Fruit fly (Drosophila melanogaster) whole organism, wandering third instar larva: Measurements from ENCODE around the gene elg1.
A peak's percentile ranks its signal among the peaks of the same experiment; 100 is the strongest.

Experiments
- CG32264 ChIP-seq: fragments of 200-800 bp; sonication (Bioruptor generic); optimal IDR thresholded peaks from 2 replicates; lab custom pipeline; 2016; ENCODE audit warnings: missing biosample characterization, missing genetic modification characterization
- CG9705 ChIP-seq: fragments of 200-800 bp; sonication (Bioruptor generic); optimal IDR thresholded peaks from 2 replicates; lab custom pipeline; 2018; ENCODE audit warnings: missing biosample characterization, mild to moderate bottlenecking, missing genetic modification characterization
- CrebA ChIP-seq: fragments of 200-800 bp; sonication (Bioruptor generic); optimal IDR thresholded peaks from 2 replicates; lab custom pipeline; 2016; ENCODE audit warnings: missing biosample characterization, mild to moderate bottlenecking, missing genetic modification characterization, borderline replicate concordance
- Dfd ChIP-seq: fragments of >200 bp; optimal IDR thresholded peaks from 2 replicates; lab custom pipeline; 2017; ENCODE audit warnings: missing biosample characterization, missing genetic modification characterization
- GATAd ChIP-seq: sonication (Bioruptor generic); optimal IDR thresholded peaks from 2 replicates; lab custom pipeline; 2016; ENCODE audit warnings: missing biosample characterization, missing genetic modification characterization
- HLH106 ChIP-seq: fragments of 200-800 bp; optimal IDR thresholded peaks from 3 replicates; lab custom pipeline; 2019; ENCODE audit warnings: missing biosample characterization, mild to moderate bottlenecking, missing genetic modification characterization, moderate library complexity
- Hnf4 ChIP-seq: fragments of 200-800 bp; sonication (Bioruptor generic); optimal IDR thresholded peaks from 2 replicates; lab custom pipeline; 2016; ENCODE audit warnings: missing biosample characterization, mild to moderate bottlenecking, missing genetic modification characterization
- Hr78 ChIP-seq: fragments of >200 bp; optimal IDR thresholded peaks from 2 replicates; lab custom pipeline; 2017; ENCODE audit warnings: missing biosample characterization, missing genetic modification characterization
- Hr83 ChIP-seq: fragments of 200-300 bp; sonication (Bioruptor generic); optimal IDR thresholded peaks from 2 replicates; lab custom pipeline; 2016; ENCODE audit warnings: missing biosample characterization, mild to moderate bottlenecking, missing genetic modification characterization, moderate library complexity; ENCODE audit not compliant: poor library complexity, severe bottlenecking
- Jra ChIP-seq: sonication (Bioruptor generic); optimal IDR thresholded peaks from 2 replicates; lab custom pipeline; 2016; ENCODE audit warnings: missing biosample characterization, missing genetic modification characterization
- Mio ChIP-seq: sonication (Bioruptor generic); optimal IDR thresholded peaks from 2 replicates; lab custom pipeline; 2016; ENCODE audit warnings: missing biosample characterization, missing genetic modification characterization
- Myc ChIP-seq: fragments of >200 bp; optimal IDR thresholded peaks from 2 replicates; lab custom pipeline; 2017
- N ChIP-seq: fragments of >200 bp; optimal IDR thresholded peaks from 2 replicates; lab custom pipeline; 2018; ENCODE audit warnings: missing biosample characterization, missing external identifiers, missing genetic modification characterization
- OdsH ChIP-seq: fragments of 200-800 bp; sonication (Bioruptor generic); optimal IDR thresholded peaks from 2 replicates; lab custom pipeline; 2016; ENCODE audit warnings: missing biosample characterization, mild to moderate bottlenecking, missing genetic modification characterization
- Rel ChIP-seq, 2 experiments: fragments of 200-800 bp; sonication (Bioruptor generic) in 1 of 2; optimal IDR thresholded peaks; 2 replicates in 1 of 2; 3 replicates in 1 of 2; lab custom pipeline; 2016 to 2019; ENCODE audit warnings: mild to moderate bottlenecking in 2 of 2, missing biosample characterization in 2 of 2, missing genetic modification characterization in 2 of 2, moderate library complexity in 1 of 2
- Sp1 ChIP-seq: fragments of 200-800 bp; sonication (Bioruptor generic); optimal IDR thresholded peaks from 3 replicates; lab custom pipeline; 2019; ENCODE audit warnings: missing biosample characterization, mild to moderate bottlenecking, missing genetic modification characterization, moderate library complexity
- Vsx2 ChIP-seq: fragments of 200-300, 225-300 bp; sonication (Bioruptor generic); optimal IDR thresholded peaks from 2 replicates; lab custom pipeline; 2018; ENCODE audit warnings: missing biosample characterization, missing genetic modification characterization; ENCODE audit not compliant: partially characterized antibody
- br ChIP-seq: fragments of 200-800 bp; sonication (Bioruptor generic); optimal IDR thresholded peaks from 2 replicates; lab custom pipeline; 2016; ENCODE audit warnings: missing biosample characterization, missing genetic modification characterization
- brk ChIP-seq: fragments of 200-800 bp; sonication (Bioruptor generic); optimal IDR thresholded peaks from 2 replicates; lab custom pipeline; 2016; ENCODE audit warnings: missing biosample characterization, mild to moderate bottlenecking, missing genetic modification characterization
- dl ChIP-seq, 2 experiments: fragments of 175-275, 200-275 bp in 1 of 2; fragments of 200-275 bp in 1 of 2; sonication (Bioruptor generic); optimal IDR thresholded peaks; lab custom pipeline; 2018; ENCODE audit warnings: mild to moderate bottlenecking in 2 of 2, missing biosample characterization in 2 of 2, missing genetic modification characterization in 2 of 2, moderate library complexity in 2 of 2; ENCODE audit not compliant: partially characterized antibody in 2 of 2, insufficient read depth in 1 of 2
- dmrt93B ChIP-seq: fragments of 200-800 bp; sonication (Bioruptor generic); optimal IDR thresholded peaks from 2 replicates; lab custom pipeline; 2018; ENCODE audit warnings: missing biosample characterization, mild to moderate bottlenecking, missing genetic modification characterization
- dsf ChIP-seq: sonication (Bioruptor generic); optimal IDR thresholded peaks from 2 replicates; lab custom pipeline; 2016; ENCODE audit warnings: missing biosample characterization, missing genetic modification characterization, borderline replicate concordance
- ey ChIP-seq: fragments of 200-800 bp; sonication (Bioruptor generic); optimal IDR thresholded peaks from 2 replicates; lab custom pipeline; 2016; ENCODE audit warnings: missing biosample characterization, missing genetic modification characterization
- foxo ChIP-seq, 2 experiments: fragments of 200-800 bp; sonication (Bioruptor generic); optimal IDR thresholded peaks; 2 replicates in 1 of 2; 3 replicates in 1 of 2; lab custom pipeline; 2016 to 2017; ENCODE audit warnings: missing biosample characterization in 2 of 2, missing genetic modification characterization in 2 of 2
- fru ChIP-seq: fragments of 200-800 bp; sonication (Bioruptor generic); optimal IDR thresholded peaks from 3 replicates; lab custom pipeline; 2016; ENCODE audit warnings: missing biosample characterization, mild to moderate bottlenecking, missing genetic modification characterization
- h ChIP-seq: fragments of 200-800 bp; sonication (Bioruptor generic); optimal IDR thresholded peaks from 3 replicates; lab custom pipeline; 2016; ENCODE audit warnings: missing biosample characterization, mild to moderate bottlenecking, missing genetic modification characterization
- jim ChIP-seq: fragments of 175-275, 200-325 bp; sonication (Bioruptor generic); optimal IDR thresholded peaks from 2 replicates; lab custom pipeline; 2016; ENCODE audit warnings: missing biosample characterization, mild to moderate bottlenecking, missing genetic modification characterization
- lola ChIP-seq: fragments of >200 bp; optimal IDR thresholded peaks from 2 replicates; lab custom pipeline; 2017; ENCODE audit warnings: missing biosample characterization, missing genetic modification characterization
- pan ChIP-seq: fragments of >200 bp; optimal IDR thresholded peaks from 2 replicates; lab custom pipeline; 2017
- psq ChIP-seq: fragments of 200-800 bp; sonication (Bioruptor generic); optimal IDR thresholded peaks from 3 replicates; lab custom pipeline; 2017; ENCODE audit warnings: missing biosample characterization, mild to moderate bottlenecking, missing genetic modification characterization, moderate library complexity
- rgr ChIP-seq: fragments of 200-800 bp; sonication (Bioruptor generic); optimal IDR thresholded peaks from 3 replicates; lab custom pipeline; 2016; ENCODE audit warnings: missing biosample characterization, mild to moderate bottlenecking, missing genetic modification characterization
- sage ChIP-seq: fragments of 200-800 bp; sonication (Bioruptor generic); optimal IDR thresholded peaks from 2 replicates; lab custom pipeline; 2016; ENCODE audit warnings: missing biosample characterization, mild to moderate bottlenecking, missing genetic modification characterization
- sv ChIP-seq: fragments of 200-800 bp; sonication (Bioruptor generic); optimal IDR thresholded peaks from 3 replicates; lab custom pipeline; 2016; ENCODE audit warnings: missing biosample characterization, missing genetic modification characterization
- tai ChIP-seq: sonication (Bioruptor generic); optimal IDR thresholded peaks from 2 replicates; lab custom pipeline; 2016; ENCODE audit warnings: missing biosample characterization, missing genetic modification characterization
- usp ChIP-seq: fragments of >200 bp; optimal IDR thresholded peaks from 2 replicates; lab custom pipeline; 2017; ENCODE audit warnings: missing biosample characterization, missing genetic modification characterization
- woc ChIP-seq: sonication (Bioruptor generic); optimal IDR thresholded peaks from 2 replicates; lab custom pipeline; 2016; ENCODE audit warnings: missing biosample characterization, mild to moderate bottlenecking, missing genetic modification characterization

Gene elg1

DNA sequence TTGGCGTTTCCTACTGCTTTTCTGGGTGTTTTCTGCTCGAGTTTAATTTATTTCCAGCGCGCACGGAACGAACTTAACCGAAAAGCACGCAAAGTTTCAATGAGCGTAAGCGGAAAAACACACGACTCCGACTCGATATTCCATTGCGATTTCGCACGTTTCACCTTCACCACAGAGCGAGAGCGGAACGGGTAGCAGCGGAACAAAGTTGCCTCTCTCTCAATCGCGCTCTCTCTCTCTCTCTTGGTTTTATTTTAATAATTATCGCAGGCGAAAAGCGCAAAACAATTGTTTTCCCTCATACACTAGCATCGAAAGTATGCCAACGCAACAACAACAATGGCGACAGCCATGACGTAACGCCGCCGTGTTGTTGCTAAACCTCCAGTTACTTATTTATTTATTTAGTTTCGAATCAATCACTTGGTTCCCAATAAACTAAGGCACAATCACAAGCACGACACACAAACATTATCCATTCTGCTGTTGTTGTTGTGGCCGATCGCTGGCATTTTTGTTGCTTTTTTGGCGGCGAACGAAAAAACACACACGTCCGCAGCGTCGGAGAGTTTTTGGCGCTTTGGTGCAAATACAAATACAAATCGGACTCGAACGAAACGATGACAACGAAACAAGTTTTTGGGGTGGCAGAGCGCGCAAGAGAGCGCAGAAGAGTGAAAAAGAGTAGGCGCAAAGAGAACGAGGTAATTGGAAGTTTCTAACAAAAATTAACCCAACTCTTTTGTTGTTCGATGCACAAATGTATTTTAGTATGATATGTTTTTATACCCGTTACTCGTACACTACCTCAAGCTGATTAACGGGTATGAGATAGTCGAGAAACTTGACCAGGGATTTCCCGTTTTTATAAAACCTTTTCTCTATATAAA, 32.6 kb downstream of the elg1 start, which contains the start of gene CG5151 (continued):
- TF ChIP-seq br (GFP tag; lab: Kevin White, UChicago) (peak; percentile 28), usp (GFP tag; lab: Kevin White, UChicago) (no peak), CrebA (peak; percentile 56), Rel (GFP tag; optimal IDR thresholded peaks at IDR 0.05; lab: Kevin White, UChicago) (no peak), Rel (tag; optimal IDR thresholded peaks at IDR 0.05; lab: Kevin White, UChicago) (peak; percentile 68), Hr78 (no peak), ey (no peak), brk (GFP tag; lab: Kevin White, UChicago) (peak; percentile 23)

dm6 chr3L:16165356-16166168, 33.7 kb downstream of the elg1 start:
- TF ChIP-seq N (GFP tag; lab: Kevin White, UChicago) (no peak), Vsx2 (GFP tag; lab: Kevin White, UChicago) (no peak), OdsH (peak; percentile 76), CrebA (peak; percentile 77), dmrt93B (GFP tag; lab: Kevin White, UChicago) (peak; percentile 41), GATAd (GFP tag; lab: Kevin White, UChicago) (no peak), Rel (GFP tag; optimal IDR thresholded peaks at IDR 0.05; lab: Kevin White, UChicago) (no peak), Rel (tag; optimal IDR thresholded peaks at IDR 0.05; lab: Kevin White, UChicago) (peak; percentile 46), h (GFP tag; lab: Kevin White, UChicago) (peak; percentile 81), Hr78 (no peak), jim (GFP tag; lab: Kevin White, UChicago) (peak; percentile 15), CG32264 (GFP tag; lab: Kevin White, UChicago) (peak; percentile 50), Jra (GFP tag; lab: Kevin White, UChicago) (peak; percentile 15), br (GFP tag; lab: Kevin White, UChicago) (peak; percentile 76), Sp1 (GFP tag; lab: Kevin White, UChicago) (peak; percentile 29), Dfd (GFP tag; lab: Kevin White, UChicago) (no peak), fru (GFP tag; lab: Kevin White, UChicago) (peak; percentile 78), woc (GFP tag; lab: Kevin White, UChicago) (peak; percentile 60), Myc (lab: Kevin White, UChicago) (no peak), dl (GFP tag; optimal IDR thresholded peaks at IDR 0.05; lab: Kevin White, UChicago; ENCODE audit: insufficient read depth in 1 of 2, partially characterized antibody in 2 of 2) (no peak), ey (peak; percentile 85), dsf (no peak), pan (lab: Kevin White, UChicago) (no peak), psq (peak; percentile 62), lola (GFP tag; lab: Kevin White, UChicago) (no peak), sv (GFP tag; lab: Kevin White, UChicago) (peak; percentile 4), foxo (GFP tag; optimal IDR thresholded peaks at IDR 0.05; lab: Kevin White, UChicago) (peak in 1 of 2 experiments; percentile 81), CG9705 (GFP tag; lab: Kevin White, UChicago) (no peak), Mio (GFP tag; lab: Kevin White, UChicago) (no peak), rgr (peak; percentile 78), usp (GFP tag; lab: Kevin White, UChicago) (no peak), Hr83 (no peak), tai (GFP tag; lab: Kevin White, UChicago) (no peak), HLH106 (peak; percentile 49), sage (GFP tag; lab: Kevin White, UChicago) (peak; percentile 47), Hnf4 (GFP tag; lab: Kevin White, UChicago) (peak; percentile 90)
